Fruit fly (Drosophila melanogaster): ENCODE data around the gene Dpck.

The Dpck gene

dm6 chr3R:7086377-7087200 lies 4.6 kb downstream of the Dpck start, which contains the start of gene alphaTub84B (continued):
- peak; percentile 31 for TF ChIP-seq CG8944 (GFP tag; optimal IDR thresholded peaks at IDR 0.05)
- peak; percentile 40; the same call in 1 of the 3 replicates for TF ChIP-seq zen2 (GFP tag; IDR thresholded peaks at IDR 0.05; ENCODE audit: partially characterized antibody)
- TF ChIP-seq scrt (GFP tag; optimal IDR thresholded peaks at IDR 0.05), result peak; percentile 76
- TF ChIP-seq CG11093 (GFP tag; IDR thresholded peaks at IDR 0.05), result no peak; the same call in 2 of the 3 replicates
- TF ChIP-seq Sox100B (GFP tag; optimal IDR thresholded peaks at IDR 0.05), result peak; percentile 56
- TF ChIP-seq Camta (GFP tag; optimal IDR thresholded peaks at IDR 0.05), result peak; percentile 69
- peak; percentile 24 for TF ChIP-seq az2 (GFP tag; optimal IDR thresholded peaks at IDR 0.05)
- TF ChIP-seq CG3838 (GFP tag; optimal IDR thresholded peaks at IDR 0.05), result no peak
- no peak for TF ChIP-seq D (optimal IDR thresholded peaks at IDR 0.05)
- peak; percentile 48 for TF ChIP-seq D (GFP tag; optimal IDR thresholded peaks at IDR 0.05)
- TF ChIP-seq CG34224 (GFP tag; IDR thresholded peaks at IDR 0.05; ENCODE audit: partially characterized antibody), result peak; percentile 38; the same call in 2 of the 3 replicates
- TF ChIP-seq CG5180 (GFP tag; optimal IDR thresholded peaks at IDR 0.05), result peak; percentile 52
- TF ChIP-seq CG7556 (GFP tag; optimal IDR thresholded peaks at IDR 0.05), result peak; percentile 60
- TF ChIP-seq salm (tag; optimal IDR thresholded peaks at IDR 0.05), result peak; percentile 49
- TF ChIP-seq CG14965 (GFP tag; optimal IDR thresholded peaks at IDR 0.05; ENCODE audit: borderline replicate concordance), result peak; percentile 50
- TF ChIP-seq Mrtf (GFP tag; IDR thresholded peaks at IDR 0.05), result 0 out of 3 replicates have a peak, but pooled peaks have one; percentile 26
- peak; percentile 75 for TF ChIP-seq CHES-1-like (GFP tag; optimal IDR thresholded peaks at IDR 0.05)
- 0 out of 3 replicates have a peak, but pooled peaks have one; percentile 67 for TF ChIP-seq CG6175 (GFP tag; IDR thresholded peaks at IDR 0.05)
- peak; percentile 56 for TF ChIP-seq CG12744 (GFP tag; optimal IDR thresholded peaks at IDR 0.05)
- peak; percentile 59 for TF ChIP-seq nau (GFP tag; optimal IDR thresholded peaks at IDR 0.05)
- peak; percentile 87 for TF ChIP-seq NC2β (GFP tag; optimal IDR thresholded peaks at IDR 0.05)
- peak; percentile 64 for TF ChIP-seq Dek (tag; optimal IDR thresholded peaks at IDR 0.05)
- TF ChIP-seq CG2712 (tag; optimal IDR thresholded peaks at IDR 0.05), result peak; percentile 56
- peak; percentile 95 for TF ChIP-seq Ets65A (GFP tag)
- no peak for TF ChIP-seq corto (GFP tag; optimal IDR thresholded peaks at IDR 0.05)
- TF ChIP-seq croc (GFP tag; conservative IDR thresholded peaks at IDR 0.05), result no peak
- no peak for TF ChIP-seq CG11695 (GFP tag; IDR thresholded peaks at IDR 0.05)
- peak; percentile 69 for TF ChIP-seq CG11723 (GFP tag; optimal IDR thresholded peaks at IDR 0.05)
- TF ChIP-seq ems (GFP tag; optimal IDR thresholded peaks at IDR 0.05), result peak; percentile 55
- peak; percentile 95 for TF ChIP-seq lilli (GFP tag; optimal IDR thresholded peaks at IDR 0.05)
- TF ChIP-seq CG8478 (optimal IDR thresholded peaks at IDR 0.05), result no peak
- TF ChIP-seq bcd (GFP tag; optimal IDR thresholded peaks at IDR 0.05), result peak; percentile 42
- no peak for TF ChIP-seq z (GFP tag; IDR thresholded peaks at IDR 0.05)
- TF ChIP-seq Hmx (GFP tag; optimal IDR thresholded peaks at IDR 0.05), result no peak
- no peak for TF ChIP-seq Lpt (GFP tag; optimal IDR thresholded peaks at IDR 0.05)
- TF ChIP-seq CG14441 (GFP tag; IDR thresholded peaks at IDR 0.05), result peak; percentile 46; the same call in 1 of the 2 replicates
- peak; percentile 71; the same call in 2 of the 3 replicates for TF ChIP-seq so (GFP tag; IDR thresholded peaks at IDR 0.05)
- no peak for TF ChIP-seq CG7357 (GFP tag; IDR thresholded peaks at IDR 0.05)
- peak; percentile 65 for TF ChIP-seq Rfx (GFP tag; IDR thresholded peaks at IDR 0.05)
- no peak for TF ChIP-seq ham (GFP tag; IDR thresholded peaks at IDR 0.05)
- peak; percentile 63 to 79 for TF ChIP-seq Pdp1 (GFP tag; optimal IDR thresholded peaks at IDR 0.05)
- no peak for TF ChIP-seq CG10366 (GFP tag; IDR thresholded peaks at IDR 0.05)
- peak; percentile 13 for TF ChIP-seq D19A (tag; optimal IDR thresholded peaks at IDR 0.05)
- no peak for TF ChIP-seq fd3F (GFP tag; optimal IDR thresholded peaks at IDR 0.05)
- TF ChIP-seq sc (optimal IDR thresholded peaks at IDR 0.05), result no peak
- no peak for TF ChIP-seq sc (GFP tag; optimal IDR thresholded peaks at IDR 0.05)
- peak; percentile 63 for TF ChIP-seq cas (GFP tag; IDR thresholded peaks at IDR 0.05)
- peak; percentile 16 for TF ChIP-seq dmrt11E (tag; optimal IDR thresholded peaks at IDR 0.05)
- no peak; the same call in 1 of the 2 replicates for TF ChIP-seq Adf1 (GFP tag; IDR thresholded peaks at IDR 0.05)
- TF ChIP-seq Scr (GFP tag; IDR thresholded peaks at IDR 0.05; ENCODE audit: partially characterized antibody), result no peak; the same call in none of the 2 replicates

All from whole organism, embryonic.